Fruit fly (Drosophila melanogaster): ENCODE data around the gene Ptp69D.
A peak's percentile ranks its signal among the peaks of the same experiment; 100 is the strongest.

DNA sequence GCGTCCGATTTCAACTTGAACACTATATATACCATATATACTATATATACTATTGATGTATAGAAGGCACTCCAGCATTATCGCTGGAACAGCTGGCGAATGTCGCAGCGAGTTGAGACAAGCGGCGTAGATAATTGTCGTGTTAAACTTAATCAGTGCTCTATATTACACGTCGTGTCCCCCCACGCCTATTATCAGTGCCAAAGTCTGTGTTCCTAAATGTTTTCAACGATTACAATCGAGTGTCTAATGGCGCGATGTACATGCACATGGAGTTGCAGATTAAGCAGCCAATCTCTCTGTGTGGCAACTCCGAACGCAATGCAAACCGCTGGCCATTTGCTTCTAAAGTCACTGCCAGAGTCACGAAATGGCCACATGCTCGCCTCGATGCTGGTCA lies 30.4 kb upstream of the Ptp69D start:
- TF ChIP-seq fkh (GFP tag; optimal IDR thresholded peaks at IDR 0.05) (no peak), dsx (GFP tag; optimal IDR thresholded peaks at IDR 0.05; ENCODE audit: poor library complexity, severe bottlenecking) (no peak), CG6276 (GFP tag; optimal IDR thresholded peaks at IDR 0.05) (no peak), Met (GFP tag; optimal IDR thresholded peaks at IDR 0.05) (no peak), cyc (GFP tag; optimal IDR thresholded peaks at IDR 0.05) (no peak), svp (GFP tag) (peak; percentile 53), CG31627 (GFP tag; optimal IDR thresholded peaks at IDR 0.05) (no peak), Gug (GFP tag; IDR thresholded peaks at IDR 0.05) (no peak), CG11902 (GFP tag; optimal IDR thresholded peaks at IDR 0.05) (no peak), CG3032 (tag; optimal IDR thresholded peaks at IDR 0.05) (no peak)

Measured in whole organism, prepupa.